Worm (Caenorhabditis elegans) whole organism, L4 larva: ENCODE results near the gene pqn-63.
A peak's percentile ranks its signal among the peaks of the same experiment; 100 is the strongest.

Source experiments
- T20F7.1 ChIP-seq: fragments of 200-800 bp; sonication (Bioruptor generic); optimal IDR thresholded peaks from 2 replicates; lab custom pipeline; 2018; ENCODE audit warnings: mild to moderate bottlenecking, missing genetic modification characterization, missing compliant biosample characterization
- T26A8.4 ChIP-seq: fragments of 200-800 bp; sonication (Bioruptor generic); IDR thresholded peaks from 2 replicates; pipeline ENCODE4 v1.3.6; 2022; ENCODE audit warnings: missing genetic modification characterization, missing compliant biosample characterization
- Y105C5A.15 ChIP-seq: fragments of 200-800 bp; sonication (Bioruptor generic); IDR thresholded peaks from 2 replicates; pipeline ENCODE4 v1.3.6; 2022; ENCODE audit warnings: missing genetic modification characterization, missing compliant biosample characterization
- ZK337.2 ChIP-seq: fragments of 200-800 bp; sonication (Bioruptor generic); IDR thresholded peaks from 2 replicates; pipeline ENCODE4 v1.3.6; 2022; ENCODE audit warnings: missing genetic modification reagents, missing genetic modification characterization, missing compliant biosample characterization
- aha-1 ChIP-seq: fragments of 150-350 bp; peaks from one replicate; lab custom pipeline; 2014; ENCODE audit warnings: missing biosample characterization, missing genetic modification characterization
- ceh-20 ChIP-seq: fragments of 200-800 bp; sonication (Bioruptor generic); IDR thresholded peaks from 2 replicates; pipeline ENCODE4 v1.3.6; 2022; ENCODE audit warnings: missing genetic modification reagents, missing genetic modification characterization, missing compliant biosample characterization
- ctbp-1 ChIP-seq: fragments of 200-800 bp; sonication (Bioruptor generic); IDR thresholded peaks from 2 replicates; pipeline ENCODE4 v1.3.6; 2022; ENCODE audit warnings: missing genetic modification reagents, missing genetic modification characterization, missing compliant biosample characterization
- dve-1 ChIP-seq: sonication (generic microtip); optimal IDR thresholded peaks from 2 replicates; lab custom pipeline; 2017; ENCODE audit warnings: antibody characterized with exemption, mild to moderate bottlenecking, missing genetic modification characterization, missing compliant biosample characterization; ENCODE audit not compliant: insufficient read depth
- egl-27 ChIP-seq: sonication (generic microtip); optimal IDR thresholded peaks from 3 replicates; lab custom pipeline; 2017; ENCODE audit warnings: missing biosample characterization, missing genetic modification reagents, missing genetic modification characterization
- fkh-10 ChIP-seq: fragments of 150-350 bp; optimal IDR thresholded peaks from 2 replicates; lab custom pipeline; 2014; ENCODE audit warnings: missing biosample characterization, missing genetic modification reagents, missing genetic modification characterization
- hlh-11 ChIP-seq: fragments of 200-800 bp; sonication (Bioruptor generic); optimal IDR thresholded peaks from 2 replicates; lab custom pipeline; 2018; ENCODE audit warnings: mild to moderate bottlenecking, missing genetic modification characterization, missing compliant biosample characterization
- hlh-30 ChIP-seq: sonication (generic microtip); optimal IDR thresholded peaks from 2 replicates; lab custom pipeline; 2017; ENCODE audit warnings: antibody characterized with exemption, mild to moderate bottlenecking, missing genetic modification characterization, missing compliant biosample characterization; ENCODE audit not compliant: insufficient read depth
- hmg-1.1 ChIP-seq: fragments of 200-800 bp; sonication (Bioruptor generic); IDR thresholded peaks from 2 replicates; pipeline ENCODE4 v1.3.6; 2022; ENCODE audit warnings: missing genetic modification reagents, missing genetic modification characterization, missing compliant biosample characterization
- lin-15B ChIP-seq: fragments of 150-350 bp; sonication (generic microtip); optimal IDR thresholded peaks from 3 replicates; lab custom pipeline; 2014; ENCODE audit warnings: missing biosample characterization, missing genetic modification characterization
- lin-39 ChIP-seq: fragments of 150-350 bp; optimal IDR thresholded peaks from 2 replicates; lab custom pipeline; 2014; ENCODE audit warnings: missing biosample characterization, missing genetic modification reagents, missing genetic modification characterization
- lsy-2 ChIP-seq, 2 experiments: fragments of 150-350 bp in 1 of 2; sonication (generic microtip) in 1 of 2; optimal IDR thresholded peaks; 2 replicates each; lab custom pipeline; 2014 to 2017; ENCODE audit warnings: missing biosample characterization in 2 of 2, missing genetic modification characterization in 2 of 2
- mdl-1 ChIP-seq, 2 experiments: fragments of 150-350 bp in 1 of 2; sonication (generic microtip) in 1 of 2; optimal IDR thresholded peaks; 2 replicates each; lab custom pipeline; 2014 to 2017; ENCODE audit warnings: missing biosample characterization in 2 of 2, missing genetic modification characterization in 2 of 2
- mep-1 ChIP-seq: fragments of 150-350 bp; sonication (generic microtip); optimal IDR thresholded peaks from 3 replicates; lab custom pipeline; 2014; ENCODE audit warnings: missing biosample characterization, missing genetic modification characterization
- mxl-3 ChIP-seq: fragments of 200-800 bp; sonication (Bioruptor generic); optimal IDR thresholded peaks from 2 replicates; lab custom pipeline; 2018; ENCODE audit warnings: mild to moderate bottlenecking, missing genetic modification characterization, missing compliant biosample characterization
- nhr-25 ChIP-seq: sonication (generic microtip); optimal IDR thresholded peaks from 2 replicates; lab custom pipeline; 2017; ENCODE audit warnings: missing genetic modification characterization, mild to moderate bottlenecking, missing compliant biosample characterization, antibody characterized with exemption, moderate library complexity, borderline replicate concordance; ENCODE audit not compliant: insufficient read depth
- nhr-28 ChIP-seq: fragments of 150-350 bp; optimal IDR thresholded peaks from 2 replicates; lab custom pipeline; 2014; ENCODE audit warnings: missing biosample characterization, missing genetic modification characterization
- nhr-77 ChIP-seq: fragments of 150-350 bp; optimal IDR thresholded peaks from 2 replicates; lab custom pipeline; 2014; ENCODE audit warnings: missing biosample characterization, missing genetic modification characterization
- sdz-12 ChIP-seq: fragments of 200-800 bp; sonication (Bioruptor generic); optimal IDR thresholded peaks from 2 replicates; lab custom pipeline; 2018; ENCODE audit warnings: mild to moderate bottlenecking, missing genetic modification characterization, missing compliant biosample characterization
- snpc-4 ChIP-seq: fragments of 150-350 bp; optimal IDR thresholded peaks from 2 replicates; lab custom pipeline; 2014; ENCODE audit warnings: missing biosample characterization, missing genetic modification characterization
- unc-62 ChIP-seq, 3 experiments: fragments of 150-350 bp in 1 of 3; sonication (generic microtip); optimal IDR thresholded peaks in 2 of 3; peaks in 1 of 3; 1 replicate in 1 of 3; 2 replicates in 2 of 3; lab custom pipeline; 2014 to 2017; ENCODE audit warnings: missing biosample characterization in 3 of 3, missing genetic modification characterization in 3 of 3, missing genetic modification reagents in 3 of 3, missing genotype in 1 of 3
- zip-2 ChIP-seq: fragments of 150-350 bp; optimal IDR thresholded peaks from 2 replicates; lab custom pipeline; 2014; ENCODE audit warnings: missing biosample characterization, missing genetic modification characterization

Gene pqn-63

ce11 chrV:9651294-9651693 lies 35.5 kb downstream of the pqn-63 start, which contains the start of gene T06E4.21:
TSS of gene T06E4.21 (plus strand) at chrV:9651594.
- TF ChIP-seq hlh-30 (tag; lab: Kevin White, UChicago) (no peak), unc-62 (GFP tag; optimal IDR thresholded peaks at IDR 0.05 in 1 of 2; lab: Kevin White, UChicago) (no peak), unc-62 (tag; optimal IDR thresholded peaks at IDR 0.05; lab: Kevin White, UChicago) (no peak), dve-1 (tag; lab: Kevin White, UChicago) (no peak), lin-39 (tag; lab: Kevin White, UChicago) (no peak)
- TF ChIP-seq, all 104 proteins: peak for 0

DNA sequence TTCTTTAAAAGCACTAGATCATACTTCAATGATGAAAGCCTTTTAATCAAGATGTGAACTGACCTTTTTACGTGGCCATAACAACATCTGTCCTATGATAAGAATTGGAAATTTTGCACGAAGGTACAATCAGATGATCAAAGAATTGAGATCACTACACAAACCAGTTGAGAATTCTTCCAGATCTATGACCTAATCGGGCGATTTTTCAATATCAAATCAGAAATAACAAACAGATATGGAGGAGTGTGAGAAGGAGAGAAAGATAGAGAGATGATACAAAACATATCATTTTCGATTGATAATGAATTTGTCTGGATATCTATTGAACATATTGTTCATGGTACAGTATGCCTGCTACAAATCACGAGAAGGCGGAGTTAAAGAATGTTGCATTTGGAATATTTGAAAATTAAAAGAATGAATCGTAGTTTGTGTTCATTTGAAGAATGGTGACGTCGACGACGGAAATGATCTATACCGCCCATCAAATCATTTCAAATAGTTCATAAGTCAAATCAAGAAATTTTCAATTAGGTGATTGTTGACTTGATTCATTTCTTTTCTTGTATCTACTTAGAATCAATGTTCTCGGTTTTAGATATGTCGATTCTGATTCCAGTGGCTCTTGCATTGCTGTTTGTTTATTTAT lies 38.4 kb downstream of the pqn-63 start, which contains the start of gene cyp-29A4:
cyp-29A4 (plus strand) TSS at position 602 of the 652 bp plus-strand sequence.
- TF ChIP-seq unc-62 (GFP tag; optimal IDR thresholded peaks at IDR 0.05 in 1 of 2; lab: Kevin White, UChicago) = peak in 1 of 2 experiments; percentile 66
- TF ChIP-seq unc-62 (tag; optimal IDR thresholded peaks at IDR 0.05; lab: Kevin White, UChicago) = no peak
- TF ChIP-seq nhr-28 (tag; lab: Kevin White, UChicago) = peak; percentile 86
- peak; percentile 2 for TF ChIP-seq aha-1 (tag; lab: Kevin White, UChicago)
- TF ChIP-seq ceh-20 (GFP tag; lab: Robert Waterston, UW) = no peak
- no peak for TF ChIP-seq nhr-77 (tag; lab: Kevin White, UChicago)

- TF ChIP-seq nhr-77 (tag; lab: Kevin White, UChicago) (no peak), hmg-1.1 (GFP tag; lab: Robert Waterston, UW) (no peak), lin-15B (no peak)
Measured at ce11 chrV:9661514-9661913, 45.7 kb downstream of the pqn-63 start, which contains the start of gene pitr-4. TSS of gene pitr-4 (minus strand) at chrV:9661614.

ce11 chrV:9663948-9664347 lies 48.1 kb downstream of the pqn-63 start:
- no peak for TF ChIP-seq hlh-11 (tag; lab: Kevin White, UChicago)
- TF ChIP-seq ceh-20 (GFP tag; lab: Robert Waterston, UW) = no peak
- no peak for TF ChIP-seq egl-27 (tag; lab: Kevin White, UChicago)
- TF ChIP-seq nhr-25 = no peak
- no peak for TF ChIP-seq zip-2 (tag; lab: Kevin White, UChicago)
- no peak for TF ChIP-seq ZK337.2
- TF ChIP-seq dve-1 (tag; lab: Kevin White, UChicago) = no peak
- TF ChIP-seq, all 104 proteins: peak for 0

DNA sequence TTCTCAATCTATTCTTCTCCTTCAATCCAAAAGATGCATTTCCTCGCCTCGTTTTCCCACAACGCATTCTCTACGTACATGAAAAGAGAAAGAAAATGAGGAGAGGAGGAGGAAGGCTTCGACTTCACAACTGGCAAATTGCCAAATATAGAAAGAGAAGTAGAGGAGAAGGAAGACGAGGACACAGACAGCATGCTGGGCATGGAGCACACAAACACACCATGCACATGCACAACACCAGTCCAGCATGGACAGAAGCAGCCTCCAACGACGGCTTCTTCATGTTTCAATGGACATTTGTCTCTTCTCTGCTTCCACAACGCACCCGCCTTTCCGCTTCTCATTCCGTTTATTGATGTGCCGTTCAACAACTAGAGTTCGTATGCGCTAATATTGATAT lies 48.8 kb downstream of the pqn-63 start:
- TF ChIP-seq fkh-10 (peak; percentile 3), aha-1 (tag; lab: Kevin White, UChicago) (peak; percentile 96), ctbp-1 (GFP tag; lab: Robert Waterston, UW) (peak; percentile 50; the same call in 1 of the 2 replicates), lsy-2 (tag; optimal IDR thresholded peaks at IDR 0.05; lab: Kevin White, UChicago) (peak in 1 of 2 experiments; percentile 34), hlh-30 (tag; lab: Kevin White, UChicago) (peak; percentile 27), mdl-1 (tag; optimal IDR thresholded peaks at IDR 0.05; lab: Kevin White, UChicago) (peak in 1 of 2 experiments; percentile 48), hmg-1.1 (GFP tag; lab: Robert Waterston, UW) (peak; percentile 67), sdz-12 (GFP tag; lab: Kevin White, UChicago) (no peak), lin-39 (tag; lab: Kevin White, UChicago) (no peak), Y105C5A.15 (GFP tag; lab: Robert Waterston, UW) (no peak), mxl-3 (GFP tag; lab: Kevin White, UChicago) (peak; percentile 40)
- TF ChIP-seq, all 104 proteins: peak for 8

ce11 chrV:9666394-9666793 lies 50.6 kb downstream of the pqn-63 start, which contains the start of gene ZK287.1:
TSS of gene ZK287.1 (plus strand) at chrV:9666694.
- TF ChIP-seq T20F7.1 (GFP tag; lab: Kevin White, UChicago) (no peak), unc-62 (GFP tag; optimal IDR thresholded peaks at IDR 0.05 in 1 of 2; lab: Kevin White, UChicago) (peak in 1 of 2 experiments; percentile 6), unc-62 (tag; optimal IDR thresholded peaks at IDR 0.05; lab: Kevin White, UChicago) (no peak), lin-39 (tag; lab: Kevin White, UChicago) (no peak), hlh-30 (tag; lab: Kevin White, UChicago) (no peak), mep-1 (tag; lab: Kevin White, UChicago) (no peak), T26A8.4 (no peak), snpc-4 (tag; lab: Kevin White, UChicago) (no peak)
